Worm (Caenorhabditis elegans) whole organism, late embryonic: ENCODE data around the gene T28F3.5.

Source experiments
- C08G9.2 ChIP-seq: sonication (generic microtip); optimal IDR thresholded peaks from 2 replicates; lab custom pipeline; 2016; ENCODE audit warnings: mild to moderate bottlenecking, missing genetic modification characterization, moderate library complexity, missing compliant biosample characterization
- F13H6.1 ChIP-seq: sonication (generic microtip); optimal IDR thresholded peaks from 2 replicates; lab custom pipeline; 2016; ENCODE audit warnings: missing genetic modification characterization, missing compliant biosample characterization
- K09A11.1 ChIP-seq: sonication (generic microtip); optimal IDR thresholded peaks from 2 replicates; lab custom pipeline; 2017; ENCODE audit warnings: antibody characterized with exemption, mild to moderate bottlenecking, missing genetic modification characterization, missing compliant biosample characterization; ENCODE audit not compliant: insufficient read depth
- T23F11.4 ChIP-seq: fragments of 200-800 bp; sonication (Bioruptor generic); optimal IDR thresholded peaks from 2 replicates; lab custom pipeline; 2018; ENCODE audit warnings: mild to moderate bottlenecking, missing genetic modification characterization, missing compliant biosample characterization
- ahr-1 ChIP-seq: sonication (generic microtip); optimal IDR thresholded peaks from 2 replicates; lab custom pipeline; 2016; ENCODE audit warnings: missing genetic modification characterization, missing compliant biosample characterization
- ama-1 ChIP-seq: fragments of 150-350 bp; optimal IDR thresholded peaks from 2 replicates; lab custom pipeline; 2014
- ceh-14 ChIP-seq: sonication (generic microtip); optimal IDR thresholded peaks from 2 replicates; lab custom pipeline; 2016; ENCODE audit warnings: missing genotype, missing genetic modification characterization, missing compliant biosample characterization
- ceh-19 ChIP-seq: fragments of 200-800 bp; sonication (Bioruptor generic); optimal IDR thresholded peaks from 2 replicates; lab custom pipeline; 2018; ENCODE audit warnings: mild to moderate bottlenecking, missing genetic modification characterization, missing compliant biosample characterization
- ceh-2 ChIP-seq: sonication (generic microtip); optimal IDR thresholded peaks from 2 replicates; lab custom pipeline; 2016; ENCODE audit warnings: missing genotype, missing genetic modification characterization, missing compliant biosample characterization
- ceh-22 ChIP-seq: sonication (generic microtip); optimal IDR thresholded peaks from 2 replicates; lab custom pipeline; 2017; ENCODE audit warnings: missing biosample characterization, missing genetic modification characterization
- ceh-24 ChIP-seq: sonication (generic microtip); optimal IDR thresholded peaks from 2 replicates; lab custom pipeline; 2016; ENCODE audit warnings: mild to moderate bottlenecking, missing genetic modification characterization, missing compliant biosample characterization
- ceh-31 ChIP-seq: sonication (generic microtip); optimal IDR thresholded peaks from 2 replicates; lab custom pipeline; 2016; ENCODE audit warnings: missing genetic modification characterization, missing compliant biosample characterization
- ceh-34 ChIP-seq: sonication (generic microtip); optimal IDR thresholded peaks from 2 replicates; lab custom pipeline; 2016; ENCODE audit warnings: mild to moderate bottlenecking, missing genetic modification characterization, missing compliant biosample characterization
- ceh-45 ChIP-seq: fragments of 200-800 bp; sonication (Bioruptor generic); IDR thresholded peaks from 2 replicates; pipeline ENCODE4 v1.3.6; 2022; ENCODE audit warnings: missing genetic modification reagents, missing genetic modification characterization, missing compliant biosample characterization
- ceh-6 ChIP-seq: fragments of 200-800 bp; sonication (Bioruptor generic); optimal IDR thresholded peaks from 2 replicates; lab custom pipeline; 2018; ENCODE audit warnings: mild to moderate bottlenecking, missing genetic modification characterization, missing compliant biosample characterization
- ceh-9 ChIP-seq: sonication (generic microtip); optimal IDR thresholded peaks from 2 replicates; lab custom pipeline; 2016; ENCODE audit warnings: mild to moderate bottlenecking, missing genetic modification characterization, inconsistent platforms, missing compliant biosample characterization
- che-1 ChIP-seq: sonication (generic microtip); optimal IDR thresholded peaks from 2 replicates; lab custom pipeline; 2016; ENCODE audit warnings: mild to moderate bottlenecking, missing genetic modification characterization, missing compliant biosample characterization
- dmd-4 ChIP-seq: sonication (generic microtip); optimal IDR thresholded peaks from 2 replicates; lab custom pipeline; 2016; ENCODE audit warnings: borderline replicate concordance, missing genetic modification characterization, missing compliant biosample characterization
- dve-1 ChIP-seq: sonication (generic microtip); optimal IDR thresholded peaks from 2 replicates; lab custom pipeline; 2017; ENCODE audit warnings: antibody characterized with exemption, mild to moderate bottlenecking, missing genetic modification characterization, missing compliant biosample characterization
- elt-4 ChIP-seq: sonication (generic microtip); optimal IDR thresholded peaks from 2 replicates; lab custom pipeline; 2016; ENCODE audit warnings: missing genetic modification characterization, missing compliant biosample characterization
- ets-4 ChIP-seq: sonication (generic microtip); optimal IDR thresholded peaks from 2 replicates; lab custom pipeline; 2016; ENCODE audit warnings: missing genetic modification characterization, missing compliant biosample characterization
- eyg-1 ChIP-seq: sonication (generic microtip); optimal IDR thresholded peaks from 2 replicates; lab custom pipeline; 2016; ENCODE audit warnings: missing genotype, missing genetic modification characterization, missing compliant biosample characterization
- fkh-10 ChIP-seq: fragments of 150-350 bp; optimal IDR thresholded peaks from 2 replicates; lab custom pipeline; 2014; ENCODE audit warnings: missing biosample characterization, missing genetic modification reagents, missing genetic modification characterization
- hlh-13 ChIP-seq: fragments of 200-800 bp; sonication (Bioruptor generic); optimal IDR thresholded peaks from 2 replicates; lab custom pipeline; 2018; ENCODE audit warnings: mild to moderate bottlenecking, missing genetic modification characterization, missing compliant biosample characterization
- hlh-15 ChIP-seq: sonication (generic microtip); optimal IDR thresholded peaks from 2 replicates; lab custom pipeline; 2016; ENCODE audit warnings: missing genetic modification characterization, missing compliant biosample characterization
- hlh-30 ChIP-seq: sonication (generic microtip); optimal IDR thresholded peaks from 2 replicates; lab custom pipeline; 2017; ENCODE audit warnings: antibody characterized with exemption, missing genetic modification characterization, missing compliant biosample characterization; ENCODE audit not compliant: insufficient read depth
- hlh-6 ChIP-seq: sonication (generic microtip); optimal IDR thresholded peaks from 2 replicates; lab custom pipeline; 2016; ENCODE audit warnings: missing genotype, missing genetic modification characterization, missing compliant biosample characterization
- hlh-8 ChIP-seq: sonication (generic microtip); optimal IDR thresholded peaks from 2 replicates; lab custom pipeline; 2016; ENCODE audit warnings: missing genotype, missing genetic modification characterization, missing compliant biosample characterization
- lim-6 ChIP-seq: sonication (generic microtip); optimal IDR thresholded peaks from 2 replicates; lab custom pipeline; 2016; ENCODE audit warnings: missing genetic modification characterization, missing compliant biosample characterization
- lin-11 ChIP-seq: fragments of 200-800 bp; sonication (Bioruptor generic); optimal IDR thresholded peaks from 2 replicates; lab custom pipeline; 2018; ENCODE audit warnings: mild to moderate bottlenecking, missing genetic modification characterization, missing compliant biosample characterization
- madf-2 ChIP-seq: sonication (generic microtip); optimal IDR thresholded peaks from 2 replicates; lab custom pipeline; 2017; ENCODE audit warnings: missing genetic modification characterization, missing compliant biosample characterization
- mec-3 ChIP-seq: sonication (generic microtip); optimal IDR thresholded peaks from 2 replicates; lab custom pipeline; 2016; ENCODE audit warnings: borderline replicate concordance, missing genetic modification characterization, missing compliant biosample characterization
- nhr-232 ChIP-seq: sonication (generic microtip); optimal IDR thresholded peaks from 2 replicates; lab custom pipeline; 2016; ENCODE audit warnings: missing genetic modification characterization, missing compliant biosample characterization
- npax-4 ChIP-seq: sonication (generic microtip); optimal IDR thresholded peaks from 2 replicates; lab custom pipeline; 2016; ENCODE audit warnings: missing genetic modification characterization, missing compliant biosample characterization
- odd-2 ChIP-seq: sonication (generic microtip); optimal IDR thresholded peaks from 2 replicates; lab custom pipeline; 2017; ENCODE audit warnings: antibody characterized with exemption, mild to moderate bottlenecking, missing genetic modification characterization, missing compliant biosample characterization
- pat-9 ChIP-seq: fragments of 200-800 bp; sonication (Bioruptor generic); optimal IDR thresholded peaks from 2 replicates; lab custom pipeline; 2018; ENCODE audit warnings: mild to moderate bottlenecking, missing genetic modification characterization, moderate library complexity, missing compliant biosample characterization
- pax-1 ChIP-seq: fragments of 150-350 bp; optimal IDR thresholded peaks from 2 replicates; lab custom pipeline; 2014; ENCODE audit warnings: missing biosample characterization, missing genetic modification characterization
- pha-2 ChIP-seq: sonication (generic microtip); optimal IDR thresholded peaks from 2 replicates; lab custom pipeline; 2017; ENCODE audit warnings: mild to moderate bottlenecking, missing genetic modification characterization, missing compliant biosample characterization
- pha-4 ChIP-seq: fragments of 150-350 bp; optimal IDR thresholded peaks from 2 replicates; lab custom pipeline; 2018; ENCODE audit warnings: missing biosample characterization, missing genetic modification reagents, missing genetic modification characterization
- pqm-1 ChIP-seq: sonication (generic microtip); optimal IDR thresholded peaks from 2 replicates; lab custom pipeline; 2016; ENCODE audit warnings: missing genetic modification characterization, missing compliant biosample characterization
- pros-1 ChIP-seq: fragments of 150-350 bp; optimal IDR thresholded peaks from 2 replicates; lab custom pipeline; 2014; ENCODE audit warnings: missing biosample characterization, missing genetic modification reagents, missing genetic modification characterization
- rnt-1 ChIP-seq: sonication (generic microtip); optimal IDR thresholded peaks from 2 replicates; lab custom pipeline; 2016; ENCODE audit warnings: missing genetic modification characterization, missing compliant biosample characterization
- sdc-2 ChIP-seq: sonication (generic microtip); optimal IDR thresholded peaks from 2 replicates; lab custom pipeline; 2016; ENCODE audit warnings: missing genotype, missing genetic modification characterization, missing compliant biosample characterization
- sox-2 ChIP-seq: fragments of 200-800 bp; sonication (Bioruptor generic); IDR thresholded peaks from 2 replicates; pipeline ENCODE4 v1.3.6; 2022; ENCODE audit warnings: missing genetic modification reagents, missing genetic modification characterization, missing compliant biosample characterization
- sox-4 ChIP-seq: sonication (generic microtip); optimal IDR thresholded peaks from 2 replicates; lab custom pipeline; 2017; ENCODE audit warnings: mild to moderate bottlenecking, missing genetic modification characterization, inconsistent platforms, missing compliant biosample characterization
- syd-9 ChIP-seq: sonication (generic microtip); optimal IDR thresholded peaks from 2 replicates; lab custom pipeline; 2016; ENCODE audit warnings: mild to moderate bottlenecking, missing genetic modification characterization, moderate library complexity, missing compliant biosample characterization
- tbx-7 ChIP-seq: sonication (generic microtip); optimal IDR thresholded peaks from 2 replicates; lab custom pipeline; 2016; ENCODE audit warnings: missing genotype, missing genetic modification characterization, missing compliant biosample characterization
- unc-3 ChIP-seq, 2 experiments: fragments of 200-800 bp in 1 of 2; sonication (Bioruptor generic) in 1 of 2; sonication (generic microtip) in 1 of 2; conservative IDR thresholded peaks in 1 of 2; optimal IDR thresholded peaks in 1 of 2; 2 replicates each; pipeline versions ENCODE4 v1.3.6 to Lab custom; 2016 to 2022; ENCODE audit warnings: missing compliant biosample characterization in 2 of 2, missing genetic modification characterization in 2 of 2, missing genetic modification reagents in 1 of 2
- unc-55 ChIP-seq: sonication (generic microtip); optimal IDR thresholded peaks from 2 replicates; lab custom pipeline; 2017; ENCODE audit warnings: missing biosample characterization, missing genetic modification reagents, missing genetic modification characterization

The T28F3.5 gene

DNA sequence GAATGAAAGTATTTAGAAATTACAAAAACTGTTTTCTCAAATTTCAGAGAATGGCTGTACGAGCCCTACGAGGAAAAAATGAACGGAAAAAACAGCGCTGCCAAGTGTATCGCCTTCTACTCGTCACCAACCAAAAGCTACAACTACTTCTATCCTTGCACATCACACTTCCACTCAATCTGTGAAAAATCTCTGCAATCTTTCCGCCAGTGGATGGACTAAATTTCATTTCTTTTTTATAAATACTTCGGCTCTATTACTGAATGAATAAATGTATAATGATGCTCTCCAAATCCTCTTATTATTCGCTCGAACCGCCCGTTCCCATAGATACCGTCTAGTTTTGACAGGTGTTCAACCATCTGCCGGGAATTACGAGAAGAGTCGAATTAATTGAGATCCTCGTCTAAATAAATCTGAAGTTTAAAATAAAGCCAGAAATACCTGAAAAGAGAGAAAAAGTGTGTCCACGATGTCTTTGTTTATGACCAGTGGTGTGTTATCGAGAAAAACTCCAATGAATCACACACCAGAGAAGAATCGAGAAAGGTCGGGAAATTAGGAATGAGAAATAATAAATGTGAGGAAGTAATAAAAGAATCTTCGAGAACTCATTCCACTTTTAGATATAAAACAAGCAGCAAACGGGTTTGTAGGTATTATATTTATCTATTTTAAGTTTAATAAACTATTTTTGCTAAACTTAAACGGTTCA is 17.0 kb upstream of the T28F3.5 start:
- no peak for TF ChIP-seq ceh-9 (tag; lab: Kevin White, UChicago)

DNA sequence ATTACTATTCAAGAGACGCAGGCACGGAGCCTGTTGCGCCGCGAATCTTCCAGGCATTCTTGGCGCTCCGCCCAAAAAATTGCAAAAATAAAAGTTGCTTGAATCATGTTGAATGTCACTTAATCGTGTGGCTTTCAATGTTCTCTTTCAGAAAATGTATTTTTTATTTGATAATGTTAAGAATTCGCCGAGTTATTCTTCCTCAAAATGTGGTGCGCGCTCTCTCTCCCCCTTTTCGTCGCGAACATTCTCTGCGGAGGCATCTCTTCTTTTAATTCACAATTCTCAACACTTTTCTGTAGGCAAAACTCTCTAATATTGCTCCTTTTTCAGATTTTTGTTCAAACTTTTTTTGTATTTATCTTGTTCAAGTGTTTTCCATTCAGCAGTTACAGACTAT is 16.2 kb upstream of the T28F3.5 start:
- TF ChIP-seq hlh-15 (tag; lab: Kevin White, UChicago) (peak; percentile 40), pax-1 (tag; lab: Kevin White, UChicago) (peak; percentile 90), unc-3 (GFP tag; conservative IDR thresholded peaks at IDR 0.05; lab: Robert Waterston, UW) (peak; percentile 56; the same call in 1 of the 2 replicates), unc-3 (tag; optimal IDR thresholded peaks at IDR 0.05; lab: Kevin White, UChicago) (peak; percentile 58), pqm-1 (tag; lab: Kevin White, UChicago) (peak; percentile 65), mec-3 (tag; lab: Kevin White, UChicago) (peak; percentile 15), ama-1 (lab: Kevin White, UChicago) (no peak), ceh-6 (GFP tag; lab: Kevin White, UChicago) (peak; percentile 21), eyg-1 (peak; percentile 66), ceh-34 (peak; percentile 98), pha-2 (tag; lab: Kevin White, UChicago) (peak; percentile 82), sox-4 (peak; percentile 54), elt-4 (tag; lab: Kevin White, UChicago) (no peak), rnt-1 (peak; percentile 91), ceh-19 (GFP tag; lab: Kevin White, UChicago) (peak; percentile 76), lin-11 (tag; lab: Kevin White, UChicago) (peak; percentile 3), che-1 (tag; lab: Kevin White, UChicago) (peak; percentile 71), dmd-4 (peak; percentile 43), npax-4 (tag; lab: Kevin White, UChicago) (no peak), ahr-1 (peak; percentile 42), ceh-22 (tag; lab: Kevin White, UChicago) (no peak), ceh-31 (tag; lab: Kevin White, UChicago) (peak; percentile 95), pat-9 (tag; lab: Kevin White, UChicago) (peak; percentile 81), K09A11.1 (peak; percentile 78), ceh-2 (tag; lab: Kevin White, UChicago) (peak; percentile 71), T23F11.4 (GFP tag; lab: Kevin White, UChicago) (peak; percentile 73), nhr-232 (no peak), fkh-10 (GFP tag; lab: Kevin White, UChicago) (no peak), hlh-6 (tag; lab: Kevin White, UChicago) (no peak), ets-4 (tag; lab: Kevin White, UChicago) (peak; percentile 86), sox-2 (GFP tag; lab: Robert Waterston, UW) (peak; percentile 85), ceh-45 (GFP tag; lab: Robert Waterston, UW) (no peak), ceh-24 (tag; lab: Kevin White, UChicago) (peak; percentile 33), tbx-7 (tag; lab: Kevin White, UChicago) (peak; percentile 35), dve-1 (tag; lab: Kevin White, UChicago) (peak; percentile 92), hlh-13 (GFP tag; lab: Kevin White, UChicago) (no peak), sdc-2 (tag; lab: Kevin White, UChicago) (peak; percentile 58), ceh-14 (tag; lab: Kevin White, UChicago) (peak; percentile 94), C08G9.2 (tag; lab: Kevin White, UChicago) (peak; percentile 56), pros-1 (peak; percentile 87), hlh-30 (tag; lab: Kevin White, UChicago) (peak; percentile 46), F13H6.1 (tag; lab: Kevin White, UChicago) (peak; percentile 60), madf-2 (tag; lab: Kevin White, UChicago) (peak; percentile 54), hlh-8 (peak; percentile 42), syd-9 (tag; lab: Kevin White, UChicago) (peak; percentile 68), unc-55 (GFP tag; lab: Kevin White, UChicago) (peak; percentile 89), odd-2 (peak; percentile 47), lim-6 (tag; lab: Kevin White, UChicago) (peak; percentile 80), pha-4 (no peak)
